Worm (Caenorhabditis elegans) whole organism, early embryonic: ENCODE measurements around the gene sri-25.
"Not testable (repeated sequence)": the region's sequence is repeated elsewhere in the genome, so short reads cannot be mapped to it uniquely, and the experiment has no call there.

Experiments used
- B0310.2 ChIP-seq: sonication (generic microtip); optimal IDR thresholded peaks from 2 replicates; lab custom pipeline; 2016; ENCODE audit warnings: mild to moderate bottlenecking, missing genetic modification characterization, missing compliant biosample characterization
- F13C5.2 ChIP-seq: sonication (generic microtip); optimal IDR thresholded peaks from 2 replicates; lab custom pipeline; 2017; ENCODE audit warnings: mild to moderate bottlenecking, missing genetic modification characterization, inconsistent platforms, missing compliant biosample characterization
- aly-1 ChIP-seq: sonication (generic microtip); optimal IDR thresholded peaks from 2 replicates; lab custom pipeline; 2016; ENCODE audit warnings: missing genetic modification characterization, missing compliant biosample characterization
- ama-1 ChIP-seq: fragments of 150-350 bp; optimal IDR thresholded peaks from 2 replicates; lab custom pipeline; 2014
- ceh-13 ChIP-seq: fragments of 200-800 bp; sonication (Bioruptor generic); optimal IDR thresholded peaks from 2 replicates; lab custom pipeline; 2018; ENCODE audit warnings: mild to moderate bottlenecking, missing genetic modification characterization, missing compliant biosample characterization
- ceh-36 ChIP-seq: sonication (generic microtip); optimal IDR thresholded peaks from 2 replicates; lab custom pipeline; 2016; ENCODE audit warnings: missing genetic modification characterization, inconsistent platforms, missing compliant biosample characterization
- ets-7 ChIP-seq: sonication (generic microtip); optimal IDR thresholded peaks from 2 replicates; lab custom pipeline; 2016; ENCODE audit warnings: missing genotype, missing genetic modification characterization, missing compliant biosample characterization
- flt-1 ChIP-seq: fragments of 200-800 bp; sonication (Bioruptor generic); IDR thresholded peaks from 2 replicates; pipeline ENCODE4 v1.3.6; 2022; ENCODE audit warnings: missing genetic modification characterization, missing compliant biosample characterization
- hmbx-1 ChIP-seq: sonication (generic microtip); optimal IDR thresholded peaks from 2 replicates; lab custom pipeline; 2016; ENCODE audit warnings: mild to moderate bottlenecking, missing genetic modification characterization, missing compliant biosample characterization
- hmg-4 ChIP-seq: fragments of 200-800 bp; sonication (Bioruptor generic); optimal IDR thresholded peaks from 2 replicates; lab custom pipeline; 2018; ENCODE audit warnings: mild to moderate bottlenecking, missing genetic modification characterization, missing compliant biosample characterization
- hnd-1 ChIP-seq: sonication (generic microtip); optimal IDR thresholded peaks from 2 replicates; lab custom pipeline; 2016; ENCODE audit warnings: missing genetic modification characterization, missing compliant biosample characterization
- pes-1 ChIP-seq: fragments of 200-800 bp; sonication (Bioruptor generic); IDR thresholded peaks from 2 replicates; pipeline ENCODE4 v1.3.6; 2022; ENCODE audit warnings: missing genetic modification reagents, missing genetic modification characterization, missing compliant biosample characterization
- scrt-1 ChIP-seq: fragments of 200-800 bp; sonication (Bioruptor generic); IDR thresholded peaks from 2 replicates; pipeline ENCODE4 v1.3.6; 2022; ENCODE audit warnings: missing genetic modification characterization, missing compliant biosample characterization
- sea-1 ChIP-seq: fragments of 200-800 bp; sonication (Bioruptor generic); conservative IDR thresholded peaks from 2 replicates; pipeline ENCODE4 v1.3.6; 2022; ENCODE audit warnings: missing genetic modification characterization, missing compliant biosample characterization
- tbx-11 ChIP-seq: fragments of 200-800 bp; sonication (Bioruptor generic); IDR thresholded peaks from 2 replicates; pipeline ENCODE4 v1.3.6; 2022; ENCODE audit warnings: missing genetic modification characterization, missing compliant biosample characterization
- tbx-37 ChIP-seq: fragments of 200-800 bp; sonication (Bioruptor generic); conservative IDR thresholded peaks from 2 replicates; pipeline ENCODE4 v1.3.6; 2022; ENCODE audit warnings: missing genetic modification reagents, missing genetic modification characterization, missing compliant biosample characterization
- tra-4 ChIP-seq: sonication (generic microtip); optimal IDR thresholded peaks from 2 replicates; lab custom pipeline; 2017; ENCODE audit warnings: missing genetic modification characterization, missing compliant biosample characterization

Gene sri-25

ce11 chrV:15252082-15252481 lies 35.3 kb downstream of the sri-25 start, which contains the start of gene srbc-76:
srbc-76 (plus strand) TSS chrV:15252382.
- TF ChIP-seq hmbx-1 (tag; lab: Kevin White, UChicago), result no peak
- TF ChIP-seq tbx-11, result no peak
- TF ChIP-seq hmg-4 (GFP tag; lab: Kevin White, UChicago), result no peak
- TF ChIP-seq pes-1 (GFP tag; lab: Robert Waterston, UW), result no peak
- no peak for TF ChIP-seq ceh-36 (tag; lab: Kevin White, UChicago)
- TF ChIP-seq tbx-37 (GFP tag; lab: Robert Waterston, UW), result no peak
- TF ChIP-seq F13C5.2 (tag; lab: Kevin White, UChicago), result no peak
- TF ChIP-seq B0310.2 (tag; lab: Kevin White, UChicago), result no peak
- no peak for TF ChIP-seq tra-4 (tag; lab: Kevin White, UChicago)
- TF ChIP-seq ama-1 (lab: Kevin White, UChicago), result no peak
- no peak for TF ChIP-seq scrt-1
- no peak for TF ChIP-seq hnd-1 (tag; lab: Kevin White, UChicago)
- TF ChIP-seq ets-7 (tag; lab: Kevin White, UChicago), result no peak
- no peak for TF ChIP-seq sea-1 (GFP tag; lab: Robert Waterston, UW)
- no peak for TF ChIP-seq ceh-13 (GFP tag; lab: Kevin White, UChicago)

ce11 chrV:15253529-15253928 lies 36.7 kb downstream of the sri-25 start, which contains the start of gene srbc-75:
srbc-75 (plus strand) TSS chrV:15253829.
- TF ChIP-seq scrt-1 (no peak), hmbx-1 (tag; lab: Kevin White, UChicago) (no peak), hmg-4 (GFP tag; lab: Kevin White, UChicago) (no peak), tbx-11 (no peak), B0310.2 (tag; lab: Kevin White, UChicago) (no peak), sea-1 (GFP tag; lab: Robert Waterston, UW) (no peak)

DNA sequence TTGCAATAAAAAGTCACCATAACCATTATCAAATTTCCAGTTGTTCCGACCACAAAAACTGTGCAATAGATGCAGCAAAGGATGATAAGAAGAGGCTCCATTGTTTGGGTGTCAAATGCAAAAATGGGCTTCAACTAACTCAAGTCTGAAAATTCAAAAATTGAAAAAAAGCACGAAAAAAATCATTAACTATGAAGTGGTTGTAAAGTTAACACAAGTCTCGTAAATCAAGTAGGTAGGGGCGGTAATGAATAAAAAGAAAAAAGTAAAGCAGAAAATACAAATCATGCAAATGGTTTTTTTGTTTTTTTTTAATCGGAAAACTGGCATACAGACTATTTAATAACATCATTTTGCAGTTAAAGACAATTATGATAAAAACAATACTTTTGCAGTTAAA lies 39.9 kb downstream of the sri-25 start, which contains the start of gene srsx-39:
TSS of gene srsx-39 (minus strand) at position 101 of the 400 bp plus-strand sequence.
- TF ChIP-seq hmbx-1 (tag; lab: Kevin White, UChicago); pes-1 (GFP tag; lab: Robert Waterston, UW); aly-1: not testable (repeated sequence)

DNA sequence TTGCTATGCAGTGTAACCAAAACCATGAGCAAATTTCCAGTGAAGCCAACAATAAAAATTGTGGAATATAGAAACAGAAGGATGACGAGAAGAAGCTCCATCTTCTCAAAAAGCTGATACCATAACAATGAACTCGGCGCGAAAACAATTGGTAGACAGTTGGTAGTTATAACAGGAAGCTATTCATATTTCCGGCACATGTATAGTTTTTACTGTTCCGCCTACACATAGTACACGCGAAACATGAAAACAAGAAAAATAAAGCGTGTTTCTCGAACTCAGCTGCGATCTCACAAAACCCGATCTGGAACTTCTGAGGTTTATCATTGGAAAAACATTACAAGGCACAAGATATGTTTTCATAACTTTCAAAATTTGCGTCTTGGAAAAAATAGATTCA lies 42.2 kb downstream of the sri-25 start, which contains the start of gene srsx-37:
TSS of gene srsx-37 (minus strand) at position 101 of the 400 bp plus-strand sequence.
- TF ChIP-seq pes-1 (GFP tag; lab: Robert Waterston, UW), result no peak
- no peak for TF ChIP-seq hmg-4 (GFP tag; lab: Kevin White, UChicago)

DNA sequence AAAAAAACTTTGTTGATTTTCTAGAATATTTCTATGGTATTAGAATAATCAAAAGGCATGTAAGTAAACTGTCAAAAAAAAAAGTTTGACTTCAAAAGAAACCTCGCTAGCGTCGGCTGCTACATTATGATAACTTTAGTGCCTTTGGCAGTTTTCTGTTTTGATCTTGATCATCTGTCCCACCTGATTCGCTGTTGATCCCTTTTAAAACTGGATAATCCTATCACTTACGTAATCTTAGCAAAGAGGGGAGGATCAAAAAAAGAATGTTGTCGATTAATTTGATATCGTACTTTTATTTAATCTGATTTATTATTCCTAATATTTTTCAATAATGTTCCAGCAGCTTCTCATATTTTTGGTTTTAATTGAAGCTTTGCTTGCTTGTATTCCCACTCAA lies 43.1 kb downstream of the sri-25 start, which contains the start of gene M01B2.8:
TSS of gene M01B2.8 (plus strand) at position 301 of the 400 bp plus-strand sequence.
- TF ChIP-seq hmbx-1 (tag; lab: Kevin White, UChicago), result no peak
- TF ChIP-seq tbx-11, result no peak

DNA sequence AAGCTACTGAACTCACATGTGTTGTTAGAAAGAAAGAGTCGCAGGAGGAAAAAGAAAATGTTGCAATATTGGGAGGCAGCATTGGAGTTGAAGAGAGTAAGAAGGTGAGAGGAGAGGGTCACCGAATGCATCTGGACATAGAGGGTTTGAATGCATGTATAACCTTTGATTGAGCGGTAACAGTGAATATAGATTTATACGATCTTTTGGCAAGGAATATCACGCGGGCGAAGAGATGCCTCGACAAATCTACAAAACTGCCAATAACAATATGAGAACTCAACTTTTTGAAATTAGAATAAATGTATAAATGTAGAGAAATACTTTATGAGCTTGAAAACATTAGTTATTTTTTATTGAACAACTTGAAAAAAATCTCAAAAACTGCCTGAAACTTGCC lies 45.5 kb downstream of the sri-25 start, which contains the start of gene M01B2.10:
TSS of gene M01B2.10 (minus strand) at position 101 of the 400 bp plus-strand sequence.
- TF ChIP-seq pes-1 (GFP tag; lab: Robert Waterston, UW); sea-1 (GFP tag; lab: Robert Waterston, UW); ets-7 (tag; lab: Kevin White, UChicago): not testable (repeated sequence)

DNA sequence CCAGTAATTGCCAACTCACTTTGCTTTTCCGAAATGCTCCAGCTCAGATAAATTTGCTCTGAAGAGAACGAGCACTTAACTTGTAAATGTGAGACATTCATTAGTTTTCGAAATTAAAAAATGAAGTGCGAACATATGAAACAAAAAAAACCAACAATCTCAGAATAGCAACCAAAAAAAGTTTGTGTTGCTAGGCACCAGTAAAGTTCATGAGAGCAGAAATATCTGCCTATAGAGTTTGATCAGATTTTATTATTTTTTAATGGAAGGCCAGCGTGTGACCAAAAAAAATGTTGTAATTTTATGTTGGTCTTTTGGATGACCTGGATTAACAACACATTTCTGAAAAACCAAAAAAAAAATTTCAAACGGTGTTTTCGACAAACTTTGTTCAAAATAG lies 47.3 kb downstream of the sri-25 start, which contains the start of gene M01B2.12:
TSS of gene M01B2.12 (minus strand) at position 101 of the 400 bp plus-strand sequence.
- TF ChIP-seq tbx-37 (GFP tag; lab: Robert Waterston, UW) (no peak), ceh-36 (tag; lab: Kevin White, UChicago) (no peak)

DNA sequence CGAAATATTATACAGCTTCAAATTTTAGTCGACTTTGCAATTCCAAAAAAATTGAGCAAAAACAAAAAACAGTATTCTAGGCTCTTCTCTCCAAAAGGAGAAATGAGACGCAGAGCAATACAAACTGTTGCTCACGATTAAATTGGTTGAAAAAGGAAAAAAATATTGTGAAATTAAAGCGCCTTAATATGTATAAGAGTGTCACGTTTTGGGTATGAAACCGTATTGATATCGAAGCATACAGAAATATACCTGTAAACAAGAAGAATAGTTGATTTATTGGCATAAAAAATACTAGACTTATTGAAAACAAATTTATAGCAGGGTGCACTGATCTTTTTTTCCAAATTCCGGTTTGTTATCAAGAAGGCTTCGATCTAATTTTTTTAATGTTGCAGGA lies 49.0 kb downstream of the sri-25 start, which contains the start of gene M01B2.13:
TSS of gene M01B2.13 (minus strand) at position 101 of the 400 bp plus-strand sequence.
- TF ChIP-seq tbx-11 (no peak), ama-1 (lab: Kevin White, UChicago) (no peak), tbx-37 (GFP tag; lab: Robert Waterston, UW) (no peak), ceh-36 (tag; lab: Kevin White, UChicago) (no peak), aly-1 (no peak), B0310.2 (tag; lab: Kevin White, UChicago) (no peak), flt-1 (GFP tag; lab: Robert Waterston, UW) (no peak), ceh-13 (GFP tag; lab: Kevin White, UChicago) (no peak), sea-1 (GFP tag; lab: Robert Waterston, UW) (no peak), pes-1 (GFP tag; lab: Robert Waterston, UW) (no peak), ets-7 (tag; lab: Kevin White, UChicago) (no peak), tra-4 (tag; lab: Kevin White, UChicago) (no peak), hmbx-1 (tag; lab: Kevin White, UChicago) (no peak), scrt-1 (no peak), hmg-4 (GFP tag; lab: Kevin White, UChicago) (no peak)

DNA sequence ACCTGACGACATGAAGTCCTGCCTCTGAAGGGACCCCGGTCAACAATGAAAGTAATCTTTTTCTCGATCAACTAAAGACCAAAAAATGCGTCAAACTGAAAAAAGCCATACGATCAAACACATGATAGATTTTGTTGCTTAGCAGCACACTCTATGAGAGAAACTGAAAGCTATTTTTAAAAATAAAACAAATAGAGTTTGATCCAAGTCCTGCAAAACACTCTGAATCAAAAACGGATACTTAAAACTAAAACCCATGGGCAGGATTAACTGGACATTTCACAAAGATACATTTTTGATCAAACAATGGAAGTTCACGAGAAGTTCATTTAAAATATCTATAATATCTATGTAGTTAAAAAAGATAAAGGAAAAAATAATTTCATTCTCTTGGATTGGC lies 50.6 kb downstream of the sri-25 start, which contains the start of gene T10H4.13:
TSS of gene T10H4.13 (minus strand) at position 101 of the 400 bp plus-strand sequence.
- TF ChIP-seq tbx-11 (no peak), tbx-37 (GFP tag; lab: Robert Waterston, UW) (no peak), F13C5.2 (tag; lab: Kevin White, UChicago) (no peak), ets-7 (tag; lab: Kevin White, UChicago) (no peak), B0310.2 (tag; lab: Kevin White, UChicago) (no peak), tra-4 (tag; lab: Kevin White, UChicago) (no peak), hmg-4 (GFP tag; lab: Kevin White, UChicago) (no peak), ceh-13 (GFP tag; lab: Kevin White, UChicago) (no peak), sea-1 (GFP tag; lab: Robert Waterston, UW) (no peak)
